Fruit fly (Drosophila melanogaster) whole organism, embryonic: ENCODE measurements around the gene CG12948.

Experiments used
- Atf6 ChIP-seq: fragments of 200-800 bp; sonication (Bioruptor generic); IDR thresholded peaks from 2 replicates; pipeline ENCODE4 v1.3.6; 2022; ENCODE audit warnings: missing biosample characterization, missing genetic modification characterization
- CG11398 ChIP-seq: fragments of 200-800 bp; sonication (Bioruptor generic); optimal IDR thresholded peaks from 2 replicates; lab custom pipeline; 2016; ENCODE audit warnings: missing biosample characterization, missing genetic modification characterization
- CG11504 ChIP-seq: fragments of 200-800 bp; sonication (Bioruptor generic); optimal IDR thresholded peaks from 3 replicates; lab custom pipeline; 2019; ENCODE audit warnings: missing biosample characterization, mild to moderate bottlenecking, missing genetic modification characterization, moderate library complexity
- CG14441 ChIP-seq: fragments of 200-800 bp; sonication (Bioruptor generic); IDR thresholded peaks from 2 replicates; pipeline ENCODE4 v1.3.6; 2022; ENCODE audit warnings: missing biosample characterization, missing genetic modification characterization
- CG16863 ChIP-seq: fragments of 200-800 bp; sonication (Bioruptor generic); optimal IDR thresholded peaks from 3 replicates; lab custom pipeline; 2016; ENCODE audit warnings: missing biosample characterization, missing genetic modification characterization
- CG17385 ChIP-seq: fragments of 200-800 bp; sonication (Bioruptor generic); optimal IDR thresholded peaks from 3 replicates; lab custom pipeline; 2018; ENCODE audit warnings: missing biosample characterization, mild to moderate bottlenecking, missing genetic modification characterization
- CG17612 ChIP-seq: fragments of 200-800 bp; sonication (Bioruptor generic); IDR thresholded peaks from 2 replicates; pipeline ENCODE4 v1.3.6; 2022; ENCODE audit warnings: missing biosample characterization, missing genetic modification characterization
- CG18619 ChIP-seq: fragments of 200-800 bp; sonication (Bioruptor generic); optimal IDR thresholded peaks from 3 replicates; lab custom pipeline; 2017; ENCODE audit warnings: missing biosample characterization, mild to moderate bottlenecking, missing genetic modification characterization
- CG3065 ChIP-seq: fragments of 200-800 bp; sonication (Bioruptor generic); optimal IDR thresholded peaks from 2 replicates; lab custom pipeline; 2016; ENCODE audit warnings: missing biosample characterization, missing genetic modification characterization
- CG32772 ChIP-seq: fragments of 200-800 bp; sonication (Bioruptor generic); IDR thresholded peaks from 2 replicates; pipeline ENCODE4 v1.3.6; 2022; ENCODE audit warnings: missing biosample characterization, missing genetic modification characterization
- CG3407 ChIP-seq: fragments of 200-800 bp; sonication (Bioruptor generic); optimal IDR thresholded peaks from 2 replicates; lab custom pipeline; 2018; ENCODE audit warnings: missing biosample characterization, mild to moderate bottlenecking, missing genetic modification characterization
- CG34224 ChIP-seq: fragments of 200-800 bp; sonication (Bioruptor generic); IDR thresholded peaks from 3 replicates; pipeline ENCODE4 v1.3.6; 2022; ENCODE audit warnings: missing biosample characterization, missing genetic modification characterization; ENCODE audit not compliant: partially characterized antibody
- CG6654 ChIP-seq: fragments of 200-800 bp; sonication (Bioruptor generic); optimal IDR thresholded peaks from 2 replicates; lab custom pipeline; 2017; ENCODE audit warnings: missing biosample characterization, mild to moderate bottlenecking, missing genetic modification characterization
- CG6689 ChIP-seq: fragments of 200-800 bp; sonication (Bioruptor generic); IDR thresholded peaks from 2 replicates; pipeline ENCODE4 v1.3.6; 2022; ENCODE audit warnings: missing biosample characterization, missing genetic modification characterization
- CG6813 ChIP-seq: fragments of 200-800 bp; sonication (Bioruptor generic); optimal IDR thresholded peaks from 2 replicates; lab custom pipeline; 2017; ENCODE audit warnings: missing biosample characterization, missing genetic modification characterization, mild to moderate bottlenecking, moderate library complexity, missing genetic modification reagents
- CG8281 ChIP-seq: fragments of 200-800 bp; sonication (Bioruptor generic); optimal IDR thresholded peaks from 2 replicates; lab custom pipeline; 2018; ENCODE audit warnings: missing biosample characterization, mild to moderate bottlenecking, missing genetic modification characterization, moderate library complexity
- CG9817 ChIP-seq: fragments of 200-800 bp; sonication (Bioruptor generic); optimal IDR thresholded peaks from 2 replicates; lab custom pipeline; 2018; ENCODE audit warnings: missing biosample characterization, mild to moderate bottlenecking, missing genetic modification characterization, moderate library complexity
- CG9932 ChIP-seq: fragments of 200-800 bp; sonication (Bioruptor generic); IDR thresholded peaks from 2 replicates; pipeline ENCODE4 v1.3.6; 2022; ENCODE audit warnings: missing biosample characterization, missing genetic modification characterization
- Dip3 ChIP-seq: fragments of 200-800 bp; sonication (Bioruptor generic); optimal IDR thresholded peaks from 3 replicates; lab custom pipeline; 2016; ENCODE audit warnings: missing biosample characterization, missing genetic modification characterization
- Doc2 ChIP-seq: fragments of 200-800 bp; sonication (Bioruptor generic); IDR thresholded peaks from 2 replicates; pipeline ENCODE4 v1.3.6; 2022; ENCODE audit warnings: missing biosample characterization, missing genetic modification characterization
- Eip74EF ChIP-seq, 2 experiments: fragments of 200-800 bp in 1 of 2; fragments of >200 bp in 1 of 2; sonication (Bioruptor generic) in 1 of 2; optimal IDR thresholded peaks; 2 replicates each; lab custom pipeline; 2017 to 2019; ENCODE audit warnings: missing biosample characterization in 2 of 2, missing genetic modification characterization in 2 of 2, mild to moderate bottlenecking in 1 of 2, moderate library complexity in 1 of 2
- Fer3 ChIP-seq: fragments of 200-800 bp; sonication (Bioruptor generic); optimal IDR thresholded peaks from 2 replicates; lab custom pipeline; 2018; ENCODE audit warnings: missing biosample characterization, mild to moderate bottlenecking, missing genetic modification characterization, moderate library complexity
- HHEX ChIP-seq: fragments of 200-800 bp; sonication (Bioruptor generic); optimal IDR thresholded peaks from 3 replicates; lab custom pipeline; 2017; ENCODE audit warnings: missing biosample characterization, mild to moderate bottlenecking, missing genetic modification characterization, missing genetic modification reagents
- Hand ChIP-seq: fragments of 200-800 bp; sonication (Bioruptor generic); optimal IDR thresholded peaks from 2 replicates; lab custom pipeline; 2017; ENCODE audit warnings: mild to moderate bottlenecking, missing biosample characterization, missing genetic modification reagents, missing genetic modification characterization
- MBD-R2 ChIP-seq: fragments of 200-800 bp; sonication (Bioruptor generic); IDR thresholded peaks from 2 replicates; pipeline ENCODE4 v1.3.6; 2022; ENCODE audit warnings: missing biosample characterization, missing genetic modification characterization
- Mad ChIP-seq: fragments of 200-800 bp; sonication (Bioruptor generic); optimal IDR thresholded peaks from 2 replicates; lab custom pipeline; 2016; ENCODE audit warnings: missing biosample characterization, missing genetic modification characterization
- Sox100B ChIP-seq: fragments of 200-800 bp; sonication (Bioruptor generic); optimal IDR thresholded peaks from 3 replicates; lab custom pipeline; 2018; ENCODE audit warnings: missing biosample characterization, mild to moderate bottlenecking, missing genetic modification characterization
- YL-1 ChIP-seq: fragments of 200-800 bp; sonication (Bioruptor generic); optimal IDR thresholded peaks from 3 replicates; lab custom pipeline; 2017; ENCODE audit warnings: missing biosample characterization, mild to moderate bottlenecking, missing genetic modification characterization
- ab ChIP-seq: fragments of 200-800 bp; sonication (Bioruptor generic); optimal IDR thresholded peaks from 2 replicates; lab custom pipeline; 2016; ENCODE audit warnings: missing biosample characterization, missing genetic modification characterization
- abd-A ChIP-seq: fragments of 200-800 bp; sonication (Bioruptor generic); optimal IDR thresholded peaks from 3 replicates; lab custom pipeline; 2019; ENCODE audit warnings: missing biosample characterization, mild to moderate bottlenecking, missing genetic modification characterization, moderate library complexity
- az2 ChIP-seq: fragments of 200-800 bp; sonication (Bioruptor generic); optimal IDR thresholded peaks from 3 replicates; lab custom pipeline; 2016; ENCODE audit warnings: missing biosample characterization, missing genetic modification characterization
- cas ChIP-seq: fragments of 200-800 bp; sonication (Bioruptor generic); IDR thresholded peaks from 2 replicates; pipeline ENCODE4 v1.3.6; 2022; ENCODE audit warnings: missing biosample characterization, missing genetic modification characterization
- crc ChIP-seq: fragments of 200-800 bp; sonication (Bioruptor generic); optimal IDR thresholded peaks from 2 replicates; lab custom pipeline; 2016; ENCODE audit warnings: missing biosample characterization, missing genetic modification characterization
- cwo ChIP-seq: fragments of 200-800 bp; sonication (Bioruptor generic); optimal IDR thresholded peaks from 3 replicates; lab custom pipeline; 2017; ENCODE audit warnings: missing biosample characterization, missing genetic modification characterization, mild to moderate bottlenecking, moderate library complexity, missing genetic modification reagents
- esg ChIP-seq: fragments of 200-800 bp; sonication (Bioruptor generic); conservative IDR thresholded peaks from 2 replicates; pipeline ENCODE4 v1.3.6; 2022; ENCODE audit warnings: missing biosample characterization, missing genetic modification characterization
- eyg ChIP-seq: fragments of 200-800 bp; sonication (Bioruptor generic); optimal IDR thresholded peaks from 3 replicates; lab custom pipeline; 2016; ENCODE audit warnings: missing biosample characterization, missing genetic modification characterization
- fru ChIP-seq: fragments of >200 bp; optimal IDR thresholded peaks from 2 replicates; lab custom pipeline; 2017
- gsb ChIP-seq: fragments of 200-800 bp; sonication (Bioruptor generic); IDR thresholded peaks from 2 replicates; pipeline ENCODE4 v1.3.6; 2022; ENCODE audit warnings: missing biosample characterization, missing genetic modification characterization
- ham ChIP-seq: fragments of 200-800 bp; sonication (Bioruptor generic); IDR thresholded peaks from 2 replicates; pipeline ENCODE4 v1.3.6; 2022; ENCODE audit warnings: missing biosample characterization, missing genetic modification characterization
- lbe ChIP-seq: fragments of 200-800 bp; sonication (Bioruptor generic); optimal IDR thresholded peaks from 2 replicates; lab custom pipeline; 2016; ENCODE audit warnings: missing biosample characterization, mild to moderate bottlenecking, missing genetic modification characterization
- lilli ChIP-seq: fragments of 200-800 bp; sonication (Bioruptor generic); optimal IDR thresholded peaks from 3 replicates; lab custom pipeline; 2016; ENCODE audit warnings: missing biosample characterization, missing genetic modification characterization
- nom ChIP-seq: fragments of 200-800 bp; sonication (Bioruptor generic); optimal IDR thresholded peaks from 2 replicates; lab custom pipeline; 2017; ENCODE audit warnings: missing biosample characterization, missing genetic modification characterization, mild to moderate bottlenecking, moderate library complexity, missing genetic modification reagents
- pb ChIP-seq: fragments of 200-800 bp; sonication (Bioruptor generic); optimal IDR thresholded peaks from 3 replicates; lab custom pipeline; 2016; ENCODE audit warnings: missing biosample characterization, missing genetic modification characterization
- slbo ChIP-seq: fragments of 200-800 bp; sonication (Bioruptor generic); IDR thresholded peaks from 2 replicates; pipeline ENCODE4 v1.3.6; 2022; ENCODE audit warnings: missing biosample characterization, missing genetic modification characterization
- sug ChIP-seq: fragments of 200-800 bp; optimal IDR thresholded peaks from 2 replicates; lab custom pipeline; 2019; ENCODE audit warnings: missing biosample characterization, mild to moderate bottlenecking, missing genetic modification characterization, moderate library complexity
- tap ChIP-seq: fragments of 200-800 bp; optimal IDR thresholded peaks from 3 replicates; lab custom pipeline; 2019; ENCODE audit warnings: missing biosample characterization, mild to moderate bottlenecking, missing genetic modification characterization, moderate library complexity
- tup ChIP-seq: fragments of 200-800 bp; sonication (Bioruptor generic); optimal IDR thresholded peaks from 2 replicates; lab custom pipeline; 2016; ENCODE audit warnings: missing biosample characterization, mild to moderate bottlenecking, missing genetic modification characterization, moderate library complexity
- vnd ChIP-seq: fragments of 200-800 bp; sonication (Bioruptor generic); IDR thresholded peaks from 3 replicates; pipeline ENCODE4 v1.3.6; 2022; ENCODE audit warnings: missing biosample characterization, missing genetic modification characterization; ENCODE audit not compliant: partially characterized antibody
- wek ChIP-seq: fragments of 200-800 bp; sonication (Bioruptor generic); optimal IDR thresholded peaks from 3 replicates; lab custom pipeline; 2018; ENCODE audit warnings: missing biosample characterization, mild to moderate bottlenecking, missing genetic modification characterization, moderate library complexity
- zfh2 ChIP-seq: fragments of 200-800 bp; sonication (Bioruptor generic); optimal IDR thresholded peaks from 2 replicates; lab custom pipeline; 2016; ENCODE audit warnings: missing biosample characterization, missing genetic modification characterization

CG12948 gene

DNA sequence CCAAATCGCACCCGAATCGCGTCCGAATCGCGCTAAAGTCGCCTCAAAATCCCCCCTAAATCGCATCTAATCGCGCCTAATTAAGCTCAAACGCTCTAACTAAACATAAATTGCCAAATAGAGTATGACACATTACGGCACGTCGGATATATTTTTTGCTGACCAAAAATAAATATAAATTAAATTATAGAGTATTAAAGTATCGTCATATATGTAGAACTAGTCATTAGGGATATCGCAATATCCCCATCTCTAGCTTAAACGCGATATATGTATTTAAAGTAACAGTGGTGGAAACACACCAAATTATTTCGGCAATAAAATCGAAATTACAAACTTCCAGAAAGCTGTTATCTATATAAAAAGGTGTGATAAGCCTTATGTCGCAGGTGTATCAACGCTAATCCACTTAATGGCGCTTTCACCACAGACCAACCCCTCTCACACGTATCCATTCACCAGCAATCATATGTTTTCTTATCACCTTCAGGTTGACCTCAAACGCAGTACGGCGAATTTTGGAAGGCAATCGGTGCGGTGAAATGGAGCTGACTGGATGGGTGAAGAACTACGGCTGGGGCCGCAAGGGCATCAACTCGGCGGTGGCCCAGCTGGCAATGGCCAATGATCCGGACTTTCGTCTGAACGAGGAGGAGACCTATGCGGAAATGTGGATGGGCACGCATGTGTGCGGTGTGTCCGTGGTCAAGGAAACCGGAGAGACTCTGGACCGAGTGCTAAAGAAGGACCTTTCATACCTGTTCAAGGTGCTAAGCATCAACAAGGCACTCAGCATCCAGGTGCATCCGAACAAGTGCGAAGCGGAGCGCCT is 12.0 kb upstream of the CG12948 start, which contains the start of gene Mpi:
Mpi (plus strand) TSS at position 263 of the 832 bp plus-strand sequence.
- TF ChIP-seq abd-A (tag; lab: Kevin White, UChicago), result no peak
- no peak for TF ChIP-seq nom (GFP tag; lab: Kevin White, UChicago)
- TF ChIP-seq CG6654 (GFP tag; lab: Kevin White, UChicago), result no peak
- TF ChIP-seq CG34224 (GFP tag; lab: Robert Waterston, UW), result peak; percentile 42; the same call in 1 of the 3 replicates
- no peak for TF ChIP-seq CG14441 (GFP tag; lab: Robert Waterston, UW)
- TF ChIP-seq CG3407, result no peak
- TF ChIP-seq pb, result no peak
- TF ChIP-seq tup (GFP tag; lab: Kevin White, UChicago), result no peak
- TF ChIP-seq az2, result peak; percentile 37
- peak; percentile 29 for TF ChIP-seq Atf6 (GFP tag; lab: Robert Waterston, UW)
- TF ChIP-seq lilli (GFP tag; lab: Kevin White, UChicago), result peak; percentile 37
- TF ChIP-seq CG9817, result peak; percentile 8
- TF ChIP-seq CG3065 (GFP tag; lab: Kevin White, UChicago), result no peak
- no peak for TF ChIP-seq CG11398
- TF ChIP-seq vnd (GFP tag; lab: Robert Waterston, UW), result no peak
- no peak for TF ChIP-seq Fer3
- no peak for TF ChIP-seq Eip74EF (GFP tag; optimal IDR thresholded peaks at IDR 0.05; lab: Kevin White, UChicago)
- TF ChIP-seq fru (lab: Kevin White, UChicago), result no peak
- TF ChIP-seq CG9932 (GFP tag; lab: Robert Waterston, UW), result peak; percentile 36
- peak; percentile 56 for TF ChIP-seq sug (tag; lab: Kevin White, UChicago)
- TF ChIP-seq gsb (GFP tag; lab: Robert Waterston, UW), result no peak
- peak; percentile 88 for TF ChIP-seq YL-1 (GFP tag; lab: Kevin White, UChicago)
- TF ChIP-seq zfh2 (GFP tag; lab: Kevin White, UChicago), result no peak
- no peak for TF ChIP-seq CG16863 (GFP tag; lab: Kevin White, UChicago)
- TF ChIP-seq cas (GFP tag; lab: Robert Waterston, UW), result no peak
- no peak for TF ChIP-seq CG11504 (tag; lab: Kevin White, UChicago)
- TF ChIP-seq CG32772 (GFP tag; lab: Robert Waterston, UW), result no peak
- no peak for TF ChIP-seq CG6689 (GFP tag; lab: Robert Waterston, UW)
- no peak for TF ChIP-seq tap (tag; lab: Kevin White, UChicago)
- peak; percentile 40 for TF ChIP-seq CG17385 (GFP tag; lab: Kevin White, UChicago)
- no peak for TF ChIP-seq Sox100B
- no peak for TF ChIP-seq Mad (GFP tag; lab: Kevin White, UChicago)
- TF ChIP-seq CG17612, result no peak
- TF ChIP-seq Doc2 (GFP tag; lab: Robert Waterston, UW), result no peak
- no peak for TF ChIP-seq esg
- TF ChIP-seq ab (GFP tag; lab: Kevin White, UChicago), result no peak
- TF ChIP-seq MBD-R2 (GFP tag; lab: Robert Waterston, UW), result peak; percentile 73
- TF ChIP-seq lbe (GFP tag; lab: Kevin White, UChicago), result peak; percentile 51
- TF ChIP-seq Dip3, result no peak
- TF ChIP-seq HHEX (GFP tag; lab: Kevin White, UChicago), result no peak
- TF ChIP-seq slbo (GFP tag; lab: Robert Waterston, UW), result peak; percentile 19; the same call in 1 of the 2 replicates
- no peak for TF ChIP-seq CG18619 (GFP tag; lab: Kevin White, UChicago)
- no peak for TF ChIP-seq crc (GFP tag; lab: Kevin White, UChicago)
- TF ChIP-seq ham (GFP tag; lab: Robert Waterston, UW), result no peak
- peak; percentile 21 for TF ChIP-seq Hand (GFP tag; lab: Kevin White, UChicago)
- no peak for TF ChIP-seq CG8281 (tag; lab: Kevin White, UChicago)
- no peak for TF ChIP-seq eyg (GFP tag; lab: Kevin White, UChicago)
- no peak for TF ChIP-seq cwo (GFP tag; lab: Kevin White, UChicago)
- peak; percentile 12 for TF ChIP-seq wek (GFP tag; lab: Kevin White, UChicago)
- no peak for TF ChIP-seq CG6813 (GFP tag; lab: Kevin White, UChicago)
